Fruit fly (Drosophila melanogaster) whole organism, adult: ENCODE data around the gene CG15147.

ENCODE experiments used
- CG11617 ChIP-seq: fragments of 200-800 bp; sonication (Bioruptor generic); optimal IDR thresholded peaks from 2 replicates; lab custom pipeline; 2017; ENCODE audit warnings: mild to moderate bottlenecking, missing biosample characterization, missing genetic modification reagents, missing genetic modification characterization
- CG12768 ChIP-seq: fragments of 200-800 bp; sonication (Bioruptor generic); optimal IDR thresholded peaks from 2 replicates; lab custom pipeline; 2017; ENCODE audit warnings: missing biosample characterization, missing genetic modification characterization, mild to moderate bottlenecking, moderate library complexity, missing genetic modification reagents
- CG14711 ChIP-seq: fragments of 200-800 bp; sonication (Bioruptor generic); optimal IDR thresholded peaks from 2 replicates; lab custom pipeline; 2018; ENCODE audit warnings: missing biosample characterization, mild to moderate bottlenecking, missing genetic modification characterization, moderate library complexity
- CG1620 ChIP-seq: fragments of 200-800 bp; sonication (Bioruptor generic); optimal IDR thresholded peaks from 2 replicates; lab custom pipeline; 2016; ENCODE audit warnings: missing biosample characterization, missing genetic modification characterization
- CG33017 ChIP-seq: fragments of 200-800 bp; sonication (Bioruptor generic); optimal IDR thresholded peaks from 2 replicates; lab custom pipeline; 2018; ENCODE audit warnings: missing biosample characterization, mild to moderate bottlenecking, missing genetic modification characterization, moderate library complexity
- CG5204 ChIP-seq: fragments of 200-800 bp; sonication (Bioruptor generic); optimal IDR thresholded peaks from 2 replicates; lab custom pipeline; 2016; ENCODE audit warnings: missing biosample characterization, missing genetic modification characterization
- CG7045 ChIP-seq: fragments of 200-800 bp; sonication (Bioruptor generic); optimal IDR thresholded peaks from 2 replicates; lab custom pipeline; 2017; ENCODE audit warnings: missing biosample characterization, mild to moderate bottlenecking, missing genetic modification characterization
- CG7101 ChIP-seq: fragments of 200-800 bp; sonication (Bioruptor generic); optimal IDR thresholded peaks from 2 replicates; lab custom pipeline; 2018; ENCODE audit warnings: missing biosample characterization, mild to moderate bottlenecking, missing genetic modification characterization, moderate library complexity
- Clk ChIP-seq: fragments of 200-800 bp; sonication (Bioruptor generic); optimal IDR thresholded peaks from 2 replicates; lab custom pipeline; 2017; ENCODE audit warnings: missing biosample characterization, missing genetic modification characterization
- Crg-1 ChIP-seq: fragments of 200-800 bp; sonication (Bioruptor generic); optimal IDR thresholded peaks from 2 replicates; lab custom pipeline; 2016; ENCODE audit warnings: missing biosample characterization, missing genetic modification characterization
- Hr96 ChIP-seq: fragments of 200-800 bp; sonication (Bioruptor generic); optimal IDR thresholded peaks from 2 replicates; lab custom pipeline; 2016; ENCODE audit warnings: missing biosample characterization, missing genetic modification characterization
- Mnt ChIP-seq: fragments of 200-800 bp; sonication (Bioruptor generic); optimal IDR thresholded peaks from 2 replicates; lab custom pipeline; 2016; ENCODE audit warnings: missing biosample characterization, mild to moderate bottlenecking, missing genetic modification characterization
- bab1 ChIP-seq: fragments of 200-800 bp; sonication (Bioruptor generic); optimal IDR thresholded peaks from 3 replicates; lab custom pipeline; 2019; ENCODE audit warnings: missing biosample characterization, mild to moderate bottlenecking, missing genetic modification characterization, moderate library complexity
- cic ChIP-seq: fragments of 200-800 bp; sonication (Bioruptor generic); optimal IDR thresholded peaks from 2 replicates; lab custom pipeline; 2017; ENCODE audit warnings: missing biosample characterization, mild to moderate bottlenecking, missing genetic modification characterization, moderate library complexity
- cnc ChIP-seq, 2 experiments: fragments of >200 bp; optimal IDR thresholded peaks; 2 replicates each; lab custom pipeline; 2017
- kay ChIP-seq: fragments of 200-800 bp; sonication (Bioruptor generic); peaks from one replicate; lab custom pipeline; 2016; ENCODE audit warnings: missing biosample characterization, missing genetic modification characterization, borderline replicate concordance
- ovo ChIP-seq: fragments of 200-800 bp; sonication (Bioruptor generic); optimal IDR thresholded peaks from 2 replicates; lab custom pipeline; 2016; ENCODE audit warnings: missing biosample characterization, missing genetic modification characterization
- pad ChIP-seq: fragments of 200-800 bp; sonication (Bioruptor generic); optimal IDR thresholded peaks from 3 replicates; lab custom pipeline; 2017; ENCODE audit warnings: missing biosample characterization, missing genetic modification characterization, mild to moderate bottlenecking, moderate library complexity, missing genetic modification reagents
- tj ChIP-seq: fragments of 200-800 bp; sonication (Bioruptor generic); optimal IDR thresholded peaks from 3 replicates; lab custom pipeline; 2017; ENCODE audit warnings: missing biosample characterization, mild to moderate bottlenecking, missing genetic modification characterization, moderate library complexity
- toe ChIP-seq: fragments of 200-800 bp; sonication (Bioruptor generic); optimal IDR thresholded peaks from 2 replicates; lab custom pipeline; 2016; ENCODE audit warnings: missing biosample characterization, missing genetic modification characterization

Gene CG15147

DNA sequence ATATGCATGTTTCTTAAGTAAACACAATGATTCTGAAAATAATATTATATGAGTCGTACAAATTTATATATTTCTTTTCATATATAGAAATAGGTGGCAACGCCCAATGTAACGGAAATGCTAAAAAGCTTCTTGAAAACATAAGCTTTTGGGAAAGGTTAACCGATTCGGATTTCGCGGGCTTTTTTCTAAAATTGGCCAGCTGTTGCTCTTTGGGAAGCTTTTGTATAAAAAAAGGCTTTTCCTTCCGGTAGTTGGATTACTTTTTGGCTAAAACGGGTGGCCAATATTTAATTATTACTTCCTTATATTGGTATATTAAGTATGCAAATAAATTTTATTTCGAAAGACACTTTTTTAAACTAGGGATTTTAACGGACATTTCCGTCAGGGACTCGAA lies 32.1 kb downstream of the CG15147 start:
- TF ChIP-seq CG7101 (tag; lab: Kevin White, UChicago) = no peak
- TF ChIP-seq CG11617 (GFP tag; lab: Kevin White, UChicago) = no peak
- no peak for TF ChIP-seq CG14711 (tag; lab: Kevin White, UChicago)
- TF ChIP-seq CG5204 (GFP tag; lab: Kevin White, UChicago) = no peak
- TF ChIP-seq Crg-1 = no peak
- TF ChIP-seq bab1 = no peak
- no peak for TF ChIP-seq CG33017 (tag; lab: Kevin White, UChicago)
- no peak for TF ChIP-seq cnc (optimal IDR thresholded peaks at IDR 0.05; lab: Kevin White, UChicago)
- no peak for TF ChIP-seq Mnt (GFP tag; lab: Kevin White, UChicago)
- TF ChIP-seq pad = no peak
- TF ChIP-seq tj (GFP tag; lab: Kevin White, UChicago) = no peak
- no peak for TF ChIP-seq cic
- TF ChIP-seq CG7045 (GFP tag; lab: Kevin White, UChicago) = no peak
- TF ChIP-seq CG12768 (GFP tag; lab: Kevin White, UChicago) = no peak
- no peak for TF ChIP-seq ovo (GFP tag; lab: Kevin White, UChicago)
- TF ChIP-seq toe (GFP tag; lab: Kevin White, UChicago) = no peak
- TF ChIP-seq Clk = no peak

DNA sequence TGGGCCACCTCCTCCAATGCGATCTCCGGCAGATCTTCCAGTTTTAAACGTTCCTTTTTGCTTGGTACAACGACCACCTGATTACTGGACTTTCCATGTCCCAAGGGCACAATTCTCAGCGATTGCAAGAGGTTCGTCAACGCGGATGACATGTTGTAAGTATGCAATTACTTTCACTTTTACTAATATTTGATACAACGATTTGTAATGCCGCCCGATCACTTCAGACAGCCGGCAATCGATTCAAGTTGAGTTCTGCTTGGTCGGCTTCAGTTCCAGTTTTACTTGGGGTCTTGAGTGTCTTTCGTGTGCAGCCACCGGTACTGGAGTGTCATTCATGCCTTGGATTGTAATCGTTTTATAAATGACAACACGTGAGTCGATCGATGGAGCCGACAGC lies 34.2 kb downstream of the CG15147 start, which contains the start of the genes Sytalpha and CG6870:
Sytalpha (plus strand) TSS at position 301 of the 400 bp plus-strand sequence.
CG6870 (minus strand) TSS at position 340 of the 400 bp plus-strand sequence.
- TF ChIP-seq pad (no peak), CG12768 (GFP tag; lab: Kevin White, UChicago) (no peak), CG14711 (tag; lab: Kevin White, UChicago) (no peak), CG5204 (GFP tag; lab: Kevin White, UChicago) (no peak), kay (GFP tag; lab: Kevin White, UChicago) (no peak), Crg-1 (no peak), Hr96 (GFP tag; lab: Kevin White, UChicago) (no peak), bab1 (no peak), cnc (optimal IDR thresholded peaks at IDR 0.05; lab: Kevin White, UChicago) (no peak), CG11617 (GFP tag; lab: Kevin White, UChicago) (no peak), cic (no peak), tj (GFP tag; lab: Kevin White, UChicago) (no peak), toe (GFP tag; lab: Kevin White, UChicago) (no peak), Mnt (GFP tag; lab: Kevin White, UChicago) (no peak), CG7045 (GFP tag; lab: Kevin White, UChicago) (no peak), Clk (no peak), CG1620 (GFP tag; lab: Kevin White, UChicago) (no peak), CG33017 (tag; lab: Kevin White, UChicago) (no peak), CG7101 (tag; lab: Kevin White, UChicago) (no peak)

DNA sequence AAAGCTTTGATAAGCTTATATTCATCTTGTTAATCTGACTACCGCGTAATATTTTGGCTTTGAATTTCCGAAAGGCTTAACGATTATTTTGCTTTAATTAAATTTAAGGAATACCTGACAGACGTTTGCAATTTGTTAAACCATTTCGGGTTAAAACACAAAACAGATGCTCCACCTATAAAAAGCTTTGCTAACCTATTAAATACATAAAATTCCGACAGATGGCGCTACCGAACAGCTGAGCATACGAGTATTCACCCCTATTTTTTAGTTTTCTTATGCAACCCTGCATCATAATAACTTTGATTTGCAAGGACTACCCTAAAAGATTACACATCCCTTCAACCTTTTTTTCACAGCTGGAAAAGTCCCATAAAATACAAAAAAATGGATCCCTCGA lies 36.3 kb downstream of the CG15147 start:
- no peak for TF ChIP-seq CG7045 (GFP tag; lab: Kevin White, UChicago)
- TF ChIP-seq CG14711 (tag; lab: Kevin White, UChicago) = peak; percentile 64
- TF ChIP-seq ovo (GFP tag; lab: Kevin White, UChicago) = no peak
- no peak for TF ChIP-seq Clk
- TF ChIP-seq CG7101 (tag; lab: Kevin White, UChicago) = no peak
- TF ChIP-seq tj (GFP tag; lab: Kevin White, UChicago) = no peak
- no peak for TF ChIP-seq Mnt (GFP tag; lab: Kevin White, UChicago)
- TF ChIP-seq kay (GFP tag; lab: Kevin White, UChicago) = peak; percentile 30
- TF ChIP-seq cic = no peak
- TF ChIP-seq CG1620 (GFP tag; lab: Kevin White, UChicago) = no peak
- no peak for TF ChIP-seq CG33017 (tag; lab: Kevin White, UChicago)
- no peak for TF ChIP-seq CG12768 (GFP tag; lab: Kevin White, UChicago)
- no peak for TF ChIP-seq cnc (optimal IDR thresholded peaks at IDR 0.05; lab: Kevin White, UChicago)
- peak; percentile 29 for TF ChIP-seq toe (GFP tag; lab: Kevin White, UChicago)
- TF ChIP-seq Crg-1 = no peak
- TF ChIP-seq CG11617 (GFP tag; lab: Kevin White, UChicago) = no peak
- peak; percentile 46 for TF ChIP-seq Hr96 (GFP tag; lab: Kevin White, UChicago)
- no peak for TF ChIP-seq CG5204 (GFP tag; lab: Kevin White, UChicago)
- no peak for TF ChIP-seq bab1
- no peak for TF ChIP-seq pad

DNA sequence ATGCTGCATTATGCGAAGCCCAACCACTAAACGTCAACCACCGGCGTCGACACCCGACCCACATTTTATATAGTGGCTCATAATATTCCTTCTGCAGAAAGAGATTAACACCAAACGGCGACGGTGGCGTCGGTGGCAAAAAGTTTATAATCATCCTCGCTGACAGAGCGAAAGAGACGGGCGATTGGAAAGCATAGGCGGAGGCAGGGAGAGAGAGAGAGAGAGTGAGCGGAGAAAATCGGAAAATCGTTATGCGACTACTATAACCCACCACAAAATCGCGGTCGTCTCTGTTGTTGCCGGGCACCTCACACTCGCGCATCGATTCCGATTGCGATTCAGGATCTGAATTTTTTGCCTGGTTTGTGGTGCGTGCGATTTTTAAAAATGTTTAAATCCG lies 37.1 kb downstream of the CG15147 start, which contains the start of gene Oli:
Oli (plus strand) TSS at position 70 of the 400 bp plus-strand sequence.
- no peak for TF ChIP-seq Hr96 (GFP tag; lab: Kevin White, UChicago)
- no peak for TF ChIP-seq pad

DNA sequence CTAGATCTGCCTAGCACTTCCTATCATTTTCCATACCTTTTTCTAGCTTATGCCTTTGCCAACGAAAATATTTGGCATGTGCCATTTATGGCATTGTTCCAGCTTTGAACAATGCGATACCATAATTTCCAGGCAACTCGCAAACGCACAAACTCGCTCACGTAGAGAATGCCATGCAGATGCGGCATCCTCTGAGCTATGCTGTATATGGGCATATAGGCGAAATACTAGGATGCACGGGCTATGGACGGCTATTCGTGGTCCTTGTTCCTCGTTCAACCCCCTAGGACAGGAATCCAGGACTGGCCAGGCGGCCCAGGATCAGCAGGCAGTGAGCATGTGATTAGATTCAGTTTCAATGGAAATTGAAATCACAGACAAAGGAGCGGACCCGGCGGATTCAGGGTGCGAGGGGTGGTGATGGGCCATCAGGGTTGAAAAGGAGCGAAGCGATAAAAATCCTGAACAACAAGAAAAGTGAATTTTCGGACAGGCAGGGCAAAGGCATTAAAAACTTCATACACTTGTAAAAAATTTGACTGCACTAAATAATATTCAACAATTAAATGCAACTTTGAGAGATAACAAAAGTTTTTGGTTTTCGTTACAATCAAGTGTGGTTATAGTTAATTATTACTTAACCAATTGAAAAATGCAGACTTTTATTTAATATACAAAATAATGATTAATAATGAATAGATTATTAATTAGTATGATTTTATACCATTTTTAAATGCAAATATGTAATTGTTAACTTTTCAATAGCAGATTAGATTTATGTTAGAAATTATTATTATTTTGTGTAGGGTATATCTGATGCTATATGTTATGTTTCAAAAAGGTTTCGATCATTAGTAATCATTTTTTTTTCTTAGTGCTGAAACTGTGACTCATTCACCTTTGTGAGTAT lies 37.8 kb downstream of the CG15147 start:
- no peak for TF ChIP-seq CG11617 (GFP tag; lab: Kevin White, UChicago)
- no peak for TF ChIP-seq CG14711 (tag; lab: Kevin White, UChicago)

DNA sequence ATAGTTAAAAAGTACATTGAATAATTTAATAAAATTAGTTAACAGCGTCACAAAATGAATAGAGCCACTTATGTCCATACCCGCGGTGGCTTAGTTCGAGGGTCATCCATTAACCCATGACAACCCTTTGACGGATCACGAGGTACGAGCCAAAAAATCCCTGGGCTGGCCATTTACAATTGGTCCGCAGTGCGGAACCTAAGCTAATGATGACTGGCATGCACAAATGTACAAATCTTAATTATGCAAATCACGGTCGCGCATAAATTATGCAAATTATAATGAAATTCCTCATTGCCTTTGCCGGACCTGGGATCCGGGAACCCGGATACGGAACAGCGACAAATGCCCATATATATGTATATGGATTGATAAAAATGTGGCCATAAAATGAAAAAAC lies 39.4 kb downstream of the CG15147 start:
- TF ChIP-seq tj (GFP tag; lab: Kevin White, UChicago) = no peak
- TF ChIP-seq CG12768 (GFP tag; lab: Kevin White, UChicago) = no peak
- TF ChIP-seq CG1620 (GFP tag; lab: Kevin White, UChicago) = no peak
- no peak for TF ChIP-seq CG5204 (GFP tag; lab: Kevin White, UChicago)
- TF ChIP-seq CG7101 (tag; lab: Kevin White, UChicago) = no peak
- no peak for TF ChIP-seq Crg-1
- TF ChIP-seq CG33017 (tag; lab: Kevin White, UChicago) = no peak
- no peak for TF ChIP-seq Hr96 (GFP tag; lab: Kevin White, UChicago)
- TF ChIP-seq pad = no peak
- no peak for TF ChIP-seq Mnt (GFP tag; lab: Kevin White, UChicago)
